6 worm cellular contexts compared by ENCODE assay signal in the genomic region with DNA sequence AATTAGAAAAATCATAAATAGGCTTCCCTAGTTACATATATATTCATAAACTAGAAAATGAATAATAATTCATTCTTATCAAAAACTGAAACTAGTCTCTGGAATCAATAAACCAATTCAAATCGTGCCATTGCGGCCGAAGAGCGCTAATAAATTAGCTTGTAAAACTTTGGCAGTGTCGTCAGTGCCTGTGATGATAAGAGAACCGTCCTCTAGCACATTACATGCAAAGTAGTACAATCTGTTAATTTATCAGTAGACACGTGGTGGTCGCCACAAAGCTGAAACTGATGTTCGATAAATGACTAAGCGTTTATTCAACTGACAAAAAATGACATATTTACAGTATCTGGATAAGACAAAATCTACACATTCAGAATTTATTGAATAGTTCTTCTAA.
TF ChIP-seq lines count a peak whose summit lies in the region.

No protein-coding gene starts in this region.

TF ChIP-seq in whole organism, L1 larva, 84 proteins besides CTCF, POLR2A, EP300 and RAD21:
- TF ChIP-seq elt-2 (tag; optimal IDR thresholded peaks at IDR 0.05; lab: Kevin White, UChicago) (peak; percentile 95), nhr-90 (tag; optimal IDR thresholded peaks at IDR 0.05; lab: Kevin White, UChicago; ENCODE audit: poor library complexity) (peak; percentile 20), nhr-20 (tag; optimal IDR thresholded peaks at IDR 0.05; lab: Kevin White, UChicago) (peak; percentile 24), lin-14 (GFP tag; optimal IDR thresholded peaks at IDR 0.05; lab: Kevin White, UChicago) (peak; percentile 33), tlp-1 (tag; optimal IDR thresholded peaks at IDR 0.05; lab: Kevin White, UChicago) (peak; percentile 36), lin-35 (GFP tag; optimal IDR thresholded peaks at IDR 0.05; lab: Kevin White, UChicago) (peak in 1 of 2 experiments; percentile 24), lin-13 (GFP tag; optimal IDR thresholded peaks at IDR 0.05; lab: Kevin White, UChicago) (no peak), ceh-90 (tag; optimal IDR thresholded peaks at IDR 0.05; lab: Kevin White, UChicago) (no peak), efl-3 (GFP tag; optimal IDR thresholded peaks at IDR 0.05; lab: Kevin White, UChicago) (no peak)
TF ChIP-seq in whole organism, L1 larva: peak in this region for 6.

TF ChIP-seq in whole organism, L2 larva, 48 proteins besides CTCF, POLR2A, EP300 and RAD21:
- TF ChIP-seq sma-9 (GFP tag; optimal IDR thresholded peaks at IDR 0.05; lab: Kevin White, UChicago) (peak; percentile 59), sma-9 (tag; optimal IDR thresholded peaks at IDR 0.05; lab: Kevin White, UChicago) (no peak), crh-2 (tag; optimal IDR thresholded peaks at IDR 0.05; lab: Kevin White, UChicago) (peak; percentile 46), egl-27 (tag; optimal IDR thresholded peaks at IDR 0.05; lab: Kevin White, UChicago) (no peak), nhr-129 (tag; optimal IDR thresholded peaks at IDR 0.05; lab: Kevin White, UChicago) (no peak), mdl-1 (tag; optimal IDR thresholded peaks at IDR 0.05; lab: Kevin White, UChicago) (peak in 1 of 2 experiments; percentile 17), gmeb-1 (tag; optimal IDR thresholded peaks at IDR 0.05; lab: Kevin White, UChicago) (peak; percentile 22), fos-1 (tag; optimal IDR thresholded peaks at IDR 0.05; lab: Kevin White, UChicago) (peak; percentile 96), ztf-11 (tag; optimal IDR thresholded peaks at IDR 0.05; lab: Kevin White, UChicago) (no peak)

TF ChIP-seq in whole organism, L3 larva, 47 proteins besides CTCF, POLR2A, EP300 and RAD21:
- peak; percentile 3 for TF ChIP-seq pha-4 (tag; optimal IDR thresholded peaks at IDR 0.05; lab: Kevin White, UChicago)
- no peak for TF ChIP-seq mml-1 (tag; optimal IDR thresholded peaks at IDR 0.05; lab: Kevin White, UChicago)
- TF ChIP-seq jun-1 (tag; optimal IDR thresholded peaks at IDR 0.05; lab: Kevin White, UChicago) = peak; percentile 55
- peak; percentile 88 for TF ChIP-seq pqm-1 (tag; optimal IDR thresholded peaks at IDR 0.05; lab: Kevin White, UChicago)
- TF ChIP-seq elt-2 (tag; optimal IDR thresholded peaks at IDR 0.05; lab: Kevin White, UChicago) = peak; percentile 98

TF ChIP-seq in whole organism, L4 larva, 104 proteins besides CTCF, POLR2A, EP300 and RAD21 (continues in another document):
- peak; percentile 82 for TF ChIP-seq ceh-20 (GFP tag; IDR thresholded peaks at IDR 0.05; lab: Robert Waterston, UW)
- TF ChIP-seq spr-1 (tag; optimal IDR thresholded peaks at IDR 0.05; lab: Kevin White, UChicago) = no peak
- TF ChIP-seq egl-43 (GFP tag; IDR thresholded peaks at IDR 0.05; lab: Robert Waterston, UW) = no peak
- no peak for TF ChIP-seq nhr-11 (tag; optimal IDR thresholded peaks at IDR 0.05; lab: Kevin White, UChicago)
- TF ChIP-seq daf-16 (GFP tag; optimal IDR thresholded peaks at IDR 0.05; lab: Kevin White, UChicago) = no peak
- peak; percentile 66 for TF ChIP-seq daf-16 (tag; optimal IDR thresholded peaks at IDR 0.05; lab: Kevin White, UChicago)
- TF ChIP-seq T20F7.1 (GFP tag; optimal IDR thresholded peaks at IDR 0.05; lab: Kevin White, UChicago) = peak; percentile 20
- TF ChIP-seq lsy-2 (tag; optimal IDR thresholded peaks at IDR 0.05; lab: Kevin White, UChicago) = peak in 1 of 2 experiments; percentile 11
- no peak for TF ChIP-seq nhr-41 (GFP tag; IDR thresholded peaks at IDR 0.05; lab: Robert Waterston, UW)
- TF ChIP-seq unc-62 (GFP tag; optimal IDR thresholded peaks at IDR 0.05 in 1 of 2; lab: Kevin White, UChicago) = peak in 1 of 2 experiments; percentile 26
- TF ChIP-seq unc-62 (tag; optimal IDR thresholded peaks at IDR 0.05; lab: Kevin White, UChicago) = no peak
- TF ChIP-seq nhr-10 (tag; optimal IDR thresholded peaks at IDR 0.05; lab: Kevin White, UChicago) = no peak
- TF ChIP-seq vab-7 (GFP tag; IDR thresholded peaks at IDR 0.05; lab: Robert Waterston, UW) = no peak
- no peak for TF ChIP-seq daf-8 (GFP tag; IDR thresholded peaks at IDR 0.05; lab: Robert Waterston, UW)
- TF ChIP-seq Y5F2A.4 (GFP tag; optimal IDR thresholded peaks at IDR 0.05; lab: Kevin White, UChicago) = no peak
- 0 out of 2 replicates have a peak, but pooled peaks have one; percentile 35 for TF ChIP-seq saeg-2 (GFP tag; IDR thresholded peaks at IDR 0.05; lab: Robert Waterston, UW)
- peak; percentile 98 for TF ChIP-seq php-3 (GFP tag; IDR thresholded peaks at IDR 0.05; lab: Robert Waterston, UW)
- TF ChIP-seq hlh-11 (tag; optimal IDR thresholded peaks at IDR 0.05; lab: Kevin White, UChicago) = peak; percentile 82
- TF ChIP-seq nhr-102 (tag; optimal IDR thresholded peaks at IDR 0.05; lab: Kevin White, UChicago) = peak; percentile 24
- no peak for TF ChIP-seq Y48G9A.11 (GFP tag; IDR thresholded peaks at IDR 0.05; lab: Robert Waterston, UW)
- TF ChIP-seq hif-1 (tag; optimal IDR thresholded peaks at IDR 0.05; lab: Kevin White, UChicago) = no peak
- TF ChIP-seq hlh-30 (tag; optimal IDR thresholded peaks at IDR 0.05; lab: Kevin White, UChicago; ENCODE audit: insufficient read depth) = peak; percentile 17

TF ChIP-seq in whole organism, late embryonic, 69 proteins besides CTCF, POLR2A, EP300 and RAD21:
- TF ChIP-seq eyg-1 (tag; optimal IDR thresholded peaks at IDR 0.05; lab: Kevin White, UChicago) (no peak), elt-2 (tag; optimal IDR thresholded peaks at IDR 0.05; lab: Kevin White, UChicago) (peak; percentile 70), zip-5 (tag; optimal IDR thresholded peaks at IDR 0.05; lab: Kevin White, UChicago) (no peak)

TF ChIP-seq in whole organism, young adult, 124 proteins besides CTCF, POLR2A, EP300 and RAD21:
- TF ChIP-seq lsl-1 (GFP tag; optimal IDR thresholded peaks at IDR 0.05; lab: Kevin White, UChicago) (no peak), ceh-58 (GFP tag; IDR thresholded peaks at IDR 0.05; lab: Robert Waterston, UW) (no peak), madf-3 (GFP tag; IDR thresholded peaks at IDR 0.05; lab: Robert Waterston, UW) (no peak), hlh-26 (GFP tag; conservative IDR thresholded peaks at IDR 0.05; lab: Robert Waterston, UW) (no peak), ztf-3 (GFP tag; optimal IDR thresholded peaks at IDR 0.05; lab: Kevin White, UChicago) (no peak), attf-5 (GFP tag; optimal IDR thresholded peaks at IDR 0.05; lab: Kevin White, UChicago) (no peak), T07F8.4 (tag; optimal IDR thresholded peaks at IDR 0.05; lab: Kevin White, UChicago) (no peak), ets-4 (GFP tag; optimal IDR thresholded peaks at IDR 0.05; lab: Kevin White, UChicago) (peak; percentile 55), attf-3 (GFP tag; conservative IDR thresholded peaks at IDR 0.05; lab: Robert Waterston, UW) (no peak), zim-3 (tag; optimal IDR thresholded peaks at IDR 0.05; lab: Kevin White, UChicago) (no peak), C17E4.6 (GFP tag; IDR thresholded peaks at IDR 0.05; lab: Robert Waterston, UW) (no peak), let-607 (tag; optimal IDR thresholded peaks at IDR 0.05; lab: Kevin White, UChicago) (peak; percentile 84 to 85), nhr-80 (tag; optimal IDR thresholded peaks at IDR 0.05; lab: Kevin White, UChicago) (peak; percentile 97), atf-7 (tag; optimal IDR thresholded peaks at IDR 0.05; lab: Kevin White, UChicago) (no peak), nfyb-1 (GFP tag; IDR thresholded peaks at IDR 0.05; lab: Robert Waterston, UW) (no peak), ZK185.1 (tag; optimal IDR thresholded peaks at IDR 0.05; lab: Kevin White, UChicago; ENCODE audit: poor library complexity, severe bottlenecking) (no peak), F57A8.1 (GFP tag; optimal IDR thresholded peaks at IDR 0.05; lab: Kevin White, UChicago) (no peak), B0336.3 (GFP tag; IDR thresholded peaks at IDR 0.05; lab: Robert Waterston, UW) (no peak), hmg-20 (GFP tag; IDR thresholded peaks at IDR 0.05; lab: Robert Waterston, UW) (no peak)
